Worm (Caenorhabditis elegans) whole organism, L1 larva: Measurements from ENCODE around the gene F56H9.6.

Experiments used
- aly-2 ChIP-seq: fragments of 150-350 bp; optimal IDR thresholded peaks from 2 replicates; lab custom pipeline; 2014; ENCODE audit warnings: missing biosample characterization, missing genetic modification characterization
- ces-1 ChIP-seq: fragments of 150-350 bp; optimal IDR thresholded peaks from 2 replicates; lab custom pipeline; 2014; ENCODE audit warnings: missing biosample characterization, missing genetic modification reagents, missing genetic modification characterization
- dpl-1 ChIP-seq, 3 experiments: fragments of 150-350 bp in 2 of 3; sonication (generic microtip) in 1 of 3; optimal IDR thresholded peaks; 2 replicates each; lab custom pipeline; 2014 to 2017; ENCODE audit warnings: missing biosample characterization in 3 of 3, missing genetic modification characterization in 3 of 3, missing genetic modification reagents in 3 of 3
- elt-3 ChIP-seq, 6 experiments: fragments of 150-350 bp in 1 of 6; sonication (generic microtip); optimal IDR thresholded peaks; 2 replicates each; lab custom pipeline; 2017 to 2018; ENCODE audit warnings: missing biosample characterization in 6 of 6, missing genetic modification characterization in 6 of 6, inconsistent platforms in 1 of 6
- isw-1 ChIP-seq: fragments of 200-800 bp; sonication (Bioruptor generic); IDR thresholded peaks from 2 replicates; pipeline ENCODE4 v1.3.6; 2022; ENCODE audit warnings: missing genetic modification characterization, missing compliant biosample characterization
- lin-39 ChIP-seq: fragments of 150-350 bp; optimal IDR thresholded peaks from 2 replicates; lab custom pipeline; 2014; ENCODE audit warnings: missing biosample characterization, missing genetic modification reagents, missing genetic modification characterization
- lir-3 ChIP-seq: sonication (generic microtip); optimal IDR thresholded peaks from 2 replicates; lab custom pipeline; 2016; ENCODE audit warnings: mild to moderate bottlenecking, missing genetic modification characterization, moderate library complexity, missing compliant biosample characterization; ENCODE audit not compliant: poor library complexity
- mep-1 ChIP-seq: fragments of 150-350 bp; optimal IDR thresholded peaks from 2 replicates; lab custom pipeline; 2014; ENCODE audit warnings: missing biosample characterization, missing genetic modification characterization
- nhr-77 ChIP-seq: fragments of 150-350 bp; optimal IDR thresholded peaks from 2 replicates; lab custom pipeline; 2014; ENCODE audit warnings: missing biosample characterization, missing genetic modification characterization
- snpc-4 ChIP-seq: fragments of 150-350 bp; optimal IDR thresholded peaks from 2 replicates; lab custom pipeline; 2014; ENCODE audit warnings: missing biosample characterization, missing genetic modification characterization
- unc-98 ChIP-seq: fragments of 200-800 bp; sonication (Bioruptor generic); IDR thresholded peaks from 2 replicates; pipeline ENCODE4 v1.3.6; 2022; ENCODE audit warnings: missing genetic modification characterization, missing compliant biosample characterization

ce11 chrV:12634050-12634449 is 4.4 kb upstream of the F56H9.6 start:
- TF ChIP-seq dpl-1 (GFP tag; optimal IDR thresholded peaks at IDR 0.05; lab: Kevin White, UChicago) = no peak
- TF ChIP-seq mep-1 = no peak
- no peak for TF ChIP-seq lin-39 (tag; lab: Kevin White, UChicago)
- TF ChIP-seq snpc-4 (tag; lab: Kevin White, UChicago) = no peak
- no peak for TF ChIP-seq elt-3 (tag; optimal IDR thresholded peaks at IDR 0.05; lab: Kevin White, UChicago)
- no peak for TF ChIP-seq isw-1 (GFP tag; lab: Robert Waterston, UW)
- no peak for TF ChIP-seq nhr-77 (tag; lab: Kevin White, UChicago)
- no peak for TF ChIP-seq unc-98 (GFP tag; lab: Robert Waterston, UW)
- TF ChIP-seq lir-3 = no peak
- TF ChIP-seq aly-2 (tag; lab: Kevin White, UChicago) = no peak
- no peak for TF ChIP-seq ces-1 (GFP tag; lab: Kevin White, UChicago)
